Fruit fly (Drosophila melanogaster): ENCODE measurements around the gene Ubx.

The Ubx gene

dm6 chr3R:16782401-16782800, 48.2 kb upstream of the Ubx start (continued):
- no peak for TF ChIP-seq CG4424 (GFP tag; optimal IDR thresholded peaks at IDR 0.05)
- 0 out of 3 replicates have a peak, but pooled peaks have one; percentile 37 for TF ChIP-seq CG14860 (GFP tag; IDR thresholded peaks at IDR 0.05; ENCODE audit: partially characterized antibody)
- TF ChIP-seq Fer1 (GFP tag; optimal IDR thresholded peaks at IDR 0.05), result no peak
- TF ChIP-seq maf-S (GFP tag; optimal IDR thresholded peaks at IDR 0.05), result no peak
- no peak for TF ChIP-seq Pdp1 (GFP tag; optimal IDR thresholded peaks at IDR 0.05)
- TF ChIP-seq chif (GFP tag; optimal IDR thresholded peaks at IDR 0.05), result no peak
- no peak for TF ChIP-seq cad (GFP tag; optimal IDR thresholded peaks at IDR 0.05)
- TF ChIP-seq CG8944 (GFP tag; optimal IDR thresholded peaks at IDR 0.05), result no peak
- TF ChIP-seq CG3407 (GFP tag; optimal IDR thresholded peaks at IDR 0.05), result no peak
- TF ChIP-seq Ets65A (GFP tag), result no peak
- TF ChIP-seq wor (GFP tag; IDR thresholded peaks at IDR 0.05), result no peak
- no peak for TF ChIP-seq CG18619 (GFP tag; optimal IDR thresholded peaks at IDR 0.05)
- no peak for TF ChIP-seq kay (GFP tag; optimal IDR thresholded peaks at IDR 0.05)
- TF ChIP-seq hth (optimal IDR thresholded peaks at IDR 0.05), result no peak
- no peak for TF ChIP-seq Antp (GFP tag; optimal IDR thresholded peaks at IDR 0.05)
- TF ChIP-seq CG3163 (GFP tag; optimal IDR thresholded peaks at IDR 0.05), result no peak
- no peak for TF ChIP-seq CG4404 (GFP tag; IDR thresholded peaks at IDR 0.05)
- TF ChIP-seq CG18011 (GFP tag; optimal IDR thresholded peaks at IDR 0.05), result no peak
- no peak for TF ChIP-seq ham (GFP tag; IDR thresholded peaks at IDR 0.05)
- no peak for TF ChIP-seq sens (GFP tag)
- no peak for TF ChIP-seq lbe (GFP tag; optimal IDR thresholded peaks at IDR 0.05)
- TF ChIP-seq CG42726 (GFP tag; IDR thresholded peaks at IDR 0.05; ENCODE audit: partially characterized antibody), result no peak
- TF ChIP-seq zf30C (GFP tag; optimal IDR thresholded peaks at IDR 0.05), result no peak
- no peak for TF ChIP-seq CG7271 (tag; optimal IDR thresholded peaks at IDR 0.05)
- TF ChIP-seq CG15269 (tag; optimal IDR thresholded peaks at IDR 0.05), result no peak
- no peak for TF ChIP-seq NC2β (GFP tag; optimal IDR thresholded peaks at IDR 0.05)
- no peak for TF ChIP-seq oc (tag; optimal IDR thresholded peaks at IDR 0.05)
- TF ChIP-seq ftz-f1 (GFP tag; optimal IDR thresholded peaks at IDR 0.05), result no peak
- TF ChIP-seq ro (GFP tag; IDR thresholded peaks at IDR 0.05), result no peak
- TF ChIP-seq CG12071 (GFP tag; optimal IDR thresholded peaks at IDR 0.05), result no peak
- no peak for TF ChIP-seq psq (GFP tag; optimal IDR thresholded peaks at IDR 0.05)
- no peak for TF ChIP-seq tap (tag; optimal IDR thresholded peaks at IDR 0.05)
- TF ChIP-seq CG14441 (GFP tag; IDR thresholded peaks at IDR 0.05), result no peak
- no peak for TF ChIP-seq CG4617 (GFP tag; optimal IDR thresholded peaks at IDR 0.05; ENCODE audit: borderline replicate concordance)
- TF ChIP-seq Poxn (GFP tag; IDR thresholded peaks at IDR 0.05), result no peak
- TF ChIP-seq CG17829 (tag; optimal IDR thresholded peaks at IDR 0.05), result no peak
- TF ChIP-seq Ssrp (tag; optimal IDR thresholded peaks at IDR 0.05), result no peak
- no peak for TF ChIP-seq CG7839 (tag; optimal IDR thresholded peaks at IDR 0.05)
- no peak for TF ChIP-seq CG33557 (GFP tag; optimal IDR thresholded peaks at IDR 0.05)
- 0 out of 3 replicates have a peak, but pooled peaks have one; percentile 17 for TF ChIP-seq Opbp (GFP tag; IDR thresholded peaks at IDR 0.05; ENCODE audit: partially characterized antibody)
- TF ChIP-seq CG5180 (GFP tag; optimal IDR thresholded peaks at IDR 0.05), result no peak
- no peak for TF ChIP-seq CG16863 (GFP tag; optimal IDR thresholded peaks at IDR 0.05)
- TF ChIP-seq Myb (GFP tag; optimal IDR thresholded peaks at IDR 0.05), result no peak
- no peak for TF ChIP-seq Mad (GFP tag; optimal IDR thresholded peaks at IDR 0.05)
- TF ChIP-seq bcd (GFP tag; optimal IDR thresholded peaks at IDR 0.05), result no peak
- TF ChIP-seq ken (GFP tag; IDR thresholded peaks at IDR 0.05), result peak; percentile 41; the same call in 1 of the 3 replicates
- TF ChIP-seq Jarid2 (GFP tag; optimal IDR thresholded peaks at IDR 0.05), result no peak
- no peak for TF ChIP-seq Bdp1 (GFP tag; optimal IDR thresholded peaks at IDR 0.05)
- TF ChIP-seq ATbp (GFP tag; optimal IDR thresholded peaks at IDR 0.05), result no peak
- no peak for TF ChIP-seq hkb (optimal IDR thresholded peaks at IDR 0.05)
- TF ChIP-seq hkb (GFP tag; IDR thresholded peaks at IDR 0.05), result no peak
- TF ChIP-seq otp (GFP tag; IDR thresholded peaks at IDR 0.05), result peak; percentile 26; the same call in 1 of the 3 replicates
- no peak for TF ChIP-seq Dfd (GFP tag; optimal IDR thresholded peaks at IDR 0.05)

All from whole organism, embryonic.